Worm (Caenorhabditis elegans) whole organism, young adult: ENCODE data around the gene clec-2.

Source experiments
- B0019.2 ChIP-seq: fragments of 200-800 bp; sonication (Bioruptor generic); conservative IDR thresholded peaks from 2 replicates; pipeline ENCODE4 v1.3.6; 2022; ENCODE audit warnings: missing genetic modification reagents, missing genetic modification characterization, missing compliant biosample characterization
- F52B5.7 ChIP-seq: sonication (generic microtip); optimal IDR thresholded peaks from 2 replicates; lab custom pipeline; 2016; ENCODE audit warnings: mild to moderate bottlenecking, missing genetic modification characterization, missing compliant biosample characterization
- Y53G8AR.9 ChIP-seq: fragments of 200-800 bp; sonication (Bioruptor generic); conservative IDR thresholded peaks from 2 replicates; pipeline ENCODE4 v1.3.6; 2022; ENCODE audit warnings: missing genetic modification reagents, missing genetic modification characterization, missing compliant biosample characterization
- ama-1 ChIP-seq, 3 experiments: fragments of 150-350 bp in 1 of 3; sonication (generic microtip) in 2 of 3; optimal IDR thresholded peaks; 2 replicates each; lab custom pipeline; 2014 to 2018; ENCODE audit warnings: missing biosample characterization in 2 of 3, missing genetic modification characterization in 2 of 3, missing genetic modification reagents in 2 of 3
- egl-44 ChIP-seq: fragments of 200-800 bp; sonication (Bioruptor generic); IDR thresholded peaks from 2 replicates; pipeline ENCODE4 v1.3.6; 2022; ENCODE audit warnings: missing genetic modification reagents, missing genetic modification characterization, missing compliant biosample characterization
- madf-6 ChIP-seq: fragments of 200-800 bp; sonication (Bioruptor generic); IDR thresholded peaks from 2 replicates; pipeline ENCODE4 v1.3.6; 2022; ENCODE audit warnings: missing genetic modification reagents, missing genetic modification characterization, missing compliant biosample characterization
- mxl-1 ChIP-seq: sonication (generic microtip); optimal IDR thresholded peaks from 2 replicates; lab custom pipeline; 2016; ENCODE audit warnings: missing genetic modification characterization, missing compliant biosample characterization
- pha-4 ChIP-seq: fragments of 150-350 bp; sonication (generic microtip); optimal IDR thresholded peaks from 2 replicates; lab custom pipeline; 2014; ENCODE audit warnings: missing biosample characterization, missing genetic modification reagents, missing genetic modification characterization
- tlf-1 ChIP-seq: fragments of 200-800 bp; sonication (Bioruptor generic); optimal IDR thresholded peaks from 2 replicates; lab custom pipeline; 2018; ENCODE audit warnings: mild to moderate bottlenecking, missing genetic modification characterization, missing compliant biosample characterization
- unc-130 ChIP-seq: sonication (generic microtip); optimal IDR thresholded peaks from 2 replicates; lab custom pipeline; 2016; ENCODE audit warnings: missing genetic modification reagents, missing genetic modification characterization, missing compliant biosample characterization
- ztf-26 ChIP-seq: sonication (generic microtip); optimal IDR thresholded peaks from 2 replicates; lab custom pipeline; 2017; ENCODE audit warnings: missing genetic modification characterization, missing compliant biosample characterization

DNA sequence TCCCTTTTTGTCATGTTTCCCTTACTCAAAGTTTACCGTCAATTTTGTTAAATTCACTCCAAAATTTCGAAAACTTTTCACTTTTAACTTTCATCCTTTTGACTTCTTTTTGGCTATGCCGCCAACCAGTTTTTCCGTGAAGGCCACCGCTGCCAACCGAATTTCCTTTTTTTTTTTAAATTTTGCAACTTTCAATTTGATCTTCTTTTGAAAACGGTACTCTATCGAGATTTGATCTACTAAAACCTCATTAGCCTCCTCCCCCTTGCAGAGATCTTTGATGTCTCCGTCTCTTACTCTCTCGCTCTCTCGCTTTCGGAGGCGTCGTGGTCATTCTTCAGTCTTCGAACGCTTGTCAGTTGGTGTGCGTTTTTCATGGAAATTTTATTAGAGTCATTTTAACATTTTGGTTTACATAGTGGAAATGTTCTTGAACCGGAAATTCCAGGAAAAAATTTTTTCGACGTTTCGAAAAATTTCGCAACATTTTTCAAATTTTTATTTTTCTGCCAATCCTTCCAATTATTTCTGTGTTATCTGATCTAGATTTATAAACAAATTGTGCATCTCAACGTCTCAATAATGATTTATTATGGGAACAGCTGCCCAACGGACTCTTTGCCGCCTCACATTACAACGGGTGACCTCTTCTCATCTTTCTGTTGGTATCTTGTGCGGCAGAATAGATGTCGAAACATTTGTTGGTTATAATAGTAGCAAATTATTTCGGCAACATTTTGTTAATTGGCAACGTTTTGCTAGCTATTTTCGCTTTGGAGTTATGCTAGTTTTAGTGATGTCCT is 28.4 kb downstream of the clec-2 start:
- TF ChIP-seq unc-130 (no peak), mxl-1 (tag; lab: Kevin White, UChicago) (no peak), F52B5.7 (tag; lab: Kevin White, UChicago) (no peak), egl-44 (GFP tag; lab: Robert Waterston, UW) (no peak), pha-4 (tag; lab: Kevin White, UChicago) (no peak), ama-1 (optimal IDR thresholded peaks at IDR 0.05; lab: Kevin White, UChicago) (no peak), ama-1 (GFP tag; optimal IDR thresholded peaks at IDR 0.05; lab: Kevin White, UChicago) (no peak), B0019.2 (GFP tag; lab: Robert Waterston, UW) (no peak), tlf-1 (no peak), madf-6 (no peak), Y53G8AR.9 (GFP tag; lab: Robert Waterston, UW) (no peak), ztf-26 (tag; lab: Kevin White, UChicago) (no peak)
